Fruit fly (Drosophila melanogaster) whole organism, embryonic: ENCODE measurements around the gene APP-BP1.
A peak's percentile ranks its signal among the peaks of the same experiment; 100 is the strongest.

Source experiments
- CG1024 ChIP-seq: fragments of 200-800 bp; sonication (Bioruptor generic); IDR thresholded peaks from 2 replicates; pipeline ENCODE4 v1.3.6; 2022; ENCODE audit warnings: missing biosample characterization, missing genetic modification characterization
- CG11085 ChIP-seq: fragments of 200-800 bp; sonication (Bioruptor generic); IDR thresholded peaks from 2 replicates; pipeline ENCODE4 v1.3.6; 2022; ENCODE audit warnings: missing biosample characterization, missing genetic modification characterization
- CG14014 ChIP-seq: fragments of 200-800 bp; sonication (Bioruptor generic); IDR thresholded peaks from 2 replicates; pipeline ENCODE4 v1.3.6; 2022; ENCODE audit warnings: missing biosample characterization, missing genetic modification characterization
- CG14965 ChIP-seq: fragments of 200-800 bp; sonication (Bioruptor generic); optimal IDR thresholded peaks from 2 replicates; lab custom pipeline; 2016; ENCODE audit warnings: missing biosample characterization, missing genetic modification characterization, borderline replicate concordance
- CG15479 ChIP-seq: fragments of 200-800 bp; sonication (Bioruptor generic); optimal IDR thresholded peaks from 3 replicates; lab custom pipeline; 2019; ENCODE audit warnings: missing biosample characterization, mild to moderate bottlenecking, missing genetic modification characterization, moderate library complexity
- CG18476 ChIP-seq: fragments of 200-800 bp; sonication (Bioruptor generic); optimal IDR thresholded peaks from 2 replicates; lab custom pipeline; 2016; ENCODE audit warnings: missing biosample characterization, mild to moderate bottlenecking, missing genetic modification characterization
- CG2875 ChIP-seq: fragments of 200-800 bp; sonication (Bioruptor generic); optimal IDR thresholded peaks from 2 replicates; lab custom pipeline; 2017; ENCODE audit warnings: missing biosample characterization, mild to moderate bottlenecking, missing genetic modification characterization, missing genetic modification reagents
- CG31388 ChIP-seq: fragments of 200-800 bp; sonication (Bioruptor generic); optimal IDR thresholded peaks from 2 replicates; lab custom pipeline; 2016; ENCODE audit warnings: missing biosample characterization, missing genetic modification characterization
- CG4360 ChIP-seq: fragments of 200-800 bp; sonication (Bioruptor generic); IDR thresholded peaks from 2 replicates; pipeline ENCODE4 v1.3.6; 2022; ENCODE audit warnings: missing biosample characterization, missing genetic modification characterization
- CG4617 ChIP-seq: fragments of 200-800 bp; sonication (Bioruptor generic); optimal IDR thresholded peaks from 3 replicates; lab custom pipeline; 2016; ENCODE audit warnings: missing biosample characterization, missing genetic modification characterization, borderline replicate concordance
- CG5180 ChIP-seq: fragments of 200-800 bp; sonication (Bioruptor generic); optimal IDR thresholded peaks from 3 replicates; lab custom pipeline; 2017; ENCODE audit warnings: missing biosample characterization, missing genetic modification characterization, mild to moderate bottlenecking, moderate library complexity, missing genetic modification reagents
- CG5245 ChIP-seq: fragments of 200-800 bp; sonication (Bioruptor generic); optimal IDR thresholded peaks from 3 replicates; lab custom pipeline; 2016; ENCODE audit warnings: missing biosample characterization, missing genetic modification characterization
- CG6791 ChIP-seq: fragments of 200-800 bp; sonication (Bioruptor generic); IDR thresholded peaks from 3 replicates; pipeline ENCODE4 v1.3.6; 2022; ENCODE audit warnings: missing biosample characterization, missing genetic modification characterization; ENCODE audit not compliant: partially characterized antibody
- CG7786 ChIP-seq: fragments of 200-800 bp; sonication (Bioruptor generic); optimal IDR thresholded peaks from 2 replicates; lab custom pipeline; 2016; ENCODE audit warnings: missing biosample characterization, missing genetic modification characterization
- CG7839 ChIP-seq: fragments of 200-800 bp; sonication (Bioruptor generic); optimal IDR thresholded peaks from 3 replicates; lab custom pipeline; 2018; ENCODE audit warnings: missing biosample characterization, mild to moderate bottlenecking, missing genetic modification characterization, moderate library complexity
- CG7963 ChIP-seq: fragments of 200-800 bp; sonication (Bioruptor generic); IDR thresholded peaks from 3 replicates; pipeline ENCODE4 v1.3.6; 2022; ENCODE audit warnings: missing biosample characterization, missing genetic modification characterization; ENCODE audit not compliant: partially characterized antibody
- CG7987 ChIP-seq: fragments of 200-800 bp; sonication (Bioruptor generic); optimal IDR thresholded peaks from 2 replicates; lab custom pipeline; 2018; ENCODE audit warnings: missing biosample characterization, mild to moderate bottlenecking, missing genetic modification characterization, moderate library complexity
- CG9437 ChIP-seq: fragments of 200-800 bp; sonication (Bioruptor generic); optimal IDR thresholded peaks from 2 replicates; lab custom pipeline; 2018; ENCODE audit warnings: missing biosample characterization, mild to moderate bottlenecking, missing genetic modification characterization
- Camta ChIP-seq: fragments of 200-800 bp; sonication (Bioruptor generic); optimal IDR thresholded peaks from 2 replicates; lab custom pipeline; 2016; ENCODE audit warnings: missing biosample characterization, missing genetic modification characterization
- Dad ChIP-seq: fragments of 200-800 bp; sonication (Bioruptor generic); optimal IDR thresholded peaks from 3 replicates; lab custom pipeline; 2016; ENCODE audit warnings: missing biosample characterization, missing genetic modification characterization
- E2f1 ChIP-seq: fragments of 200-800 bp; sonication (Bioruptor generic); IDR thresholded peaks from 2 replicates; pipeline ENCODE4 v1.3.6; 2022; ENCODE audit warnings: missing biosample characterization, missing genetic modification characterization
- HHEX ChIP-seq: fragments of 200-800 bp; sonication (Bioruptor generic); optimal IDR thresholded peaks from 3 replicates; lab custom pipeline; 2017; ENCODE audit warnings: missing biosample characterization, mild to moderate bottlenecking, missing genetic modification characterization, missing genetic modification reagents
- Hsf ChIP-seq: fragments of 200-800 bp; sonication (Bioruptor generic); optimal IDR thresholded peaks from 3 replicates; lab custom pipeline; 2016; ENCODE audit warnings: missing biosample characterization, missing genetic modification characterization
- Meics ChIP-seq: fragments of 200-800 bp; sonication (Bioruptor generic); optimal IDR thresholded peaks from 2 replicates; lab custom pipeline; 2017; ENCODE audit warnings: missing biosample characterization, mild to moderate bottlenecking, missing genetic modification characterization
- Taf1 ChIP-seq: fragments of 200-800 bp; sonication (Bioruptor generic); IDR thresholded peaks from 2 replicates; pipeline ENCODE4 v1.3.6; 2022; ENCODE audit warnings: missing biosample characterization, missing genetic modification characterization
- Tbp ChIP-seq: fragments of >200 bp; optimal IDR thresholded peaks from 2 replicates; lab custom pipeline; 2018; ENCODE audit warnings: missing biosample characterization, missing genetic modification characterization
- abd-A ChIP-seq: fragments of 200-800 bp; sonication (Bioruptor generic); optimal IDR thresholded peaks from 3 replicates; lab custom pipeline; 2019; ENCODE audit warnings: missing biosample characterization, mild to moderate bottlenecking, missing genetic modification characterization, moderate library complexity
- bigmax ChIP-seq: fragments of 200-800 bp; sonication (Bioruptor generic); optimal IDR thresholded peaks from 2 replicates; lab custom pipeline; 2018; ENCODE audit warnings: missing biosample characterization, mild to moderate bottlenecking, missing genetic modification characterization
- br ChIP-seq: fragments of >200 bp; optimal IDR thresholded peaks from 2 replicates; lab custom pipeline; 2017
- bsh ChIP-seq, 2 experiments: fragments of 200-800 bp; sonication (Bioruptor generic); optimal IDR thresholded peaks; 2 replicates each; lab custom pipeline; 2017 to 2018; ENCODE audit warnings: mild to moderate bottlenecking in 2 of 2, missing biosample characterization in 2 of 2, missing genetic modification characterization in 2 of 2, moderate library complexity in 1 of 2
- btn ChIP-seq: fragments of 200-800 bp; sonication (Bioruptor generic); optimal IDR thresholded peaks from 2 replicates; lab custom pipeline; 2016; ENCODE audit warnings: missing biosample characterization, missing genetic modification characterization
- chif ChIP-seq, 2 experiments: fragments of 200-800 bp; sonication (Bioruptor generic); optimal IDR thresholded peaks; 3 replicates each; lab custom pipeline; 2016; ENCODE audit warnings: missing biosample characterization in 2 of 2, missing genetic modification characterization in 2 of 2
- chinmo ChIP-seq: fragments of 200-800 bp; sonication (Bioruptor generic); IDR thresholded peaks from 4 replicates; pipeline ENCODE4 v1.3.6; 2022; ENCODE audit warnings: missing biosample characterization, missing genetic modification characterization; ENCODE audit not compliant: partially characterized antibody
- fu2 ChIP-seq: fragments of 200-800 bp; sonication (Bioruptor generic); optimal IDR thresholded peaks from 2 replicates; lab custom pipeline; 2016; ENCODE audit warnings: missing biosample characterization, missing genetic modification characterization
- gro ChIP-seq: fragments of 200-800 bp; sonication (Bioruptor generic); optimal IDR thresholded peaks from 2 replicates; lab custom pipeline; 2016; ENCODE audit warnings: missing biosample characterization, missing genetic modification characterization
- gsb ChIP-seq: fragments of 200-800 bp; sonication (Bioruptor generic); IDR thresholded peaks from 2 replicates; pipeline ENCODE4 v1.3.6; 2022; ENCODE audit warnings: missing biosample characterization, missing genetic modification characterization
- her ChIP-seq: fragments of 200-800 bp; sonication (Bioruptor generic); optimal IDR thresholded peaks from 2 replicates; lab custom pipeline; 2016; ENCODE audit warnings: missing biosample characterization, missing genetic modification characterization
- jumu ChIP-seq: fragments of 200-800 bp; sonication (Bioruptor generic); optimal IDR thresholded peaks from 3 replicates; lab custom pipeline; 2016; ENCODE audit warnings: missing biosample characterization, missing genetic modification characterization
- ken ChIP-seq: fragments of 200-800 bp; sonication (Bioruptor generic); IDR thresholded peaks from 3 replicates; pipeline ENCODE4 v1.3.6; 2022; ENCODE audit warnings: missing biosample characterization, missing genetic modification characterization
- mirr ChIP-seq: fragments of 200-800 bp; sonication (Bioruptor generic); optimal IDR thresholded peaks from 3 replicates; lab custom pipeline; 2018; ENCODE audit warnings: missing biosample characterization, mild to moderate bottlenecking, missing genetic modification characterization
- oc ChIP-seq: fragments of 200-800 bp; sonication (Bioruptor generic); optimal IDR thresholded peaks from 2 replicates; lab custom pipeline; 2018; ENCODE audit warnings: missing biosample characterization, mild to moderate bottlenecking, missing genetic modification characterization, moderate library complexity
- prd ChIP-seq, 3 experiments: fragments of >200 bp in 2 of 3; fragments of 200-800 bp in 1 of 3; sonication (Bioruptor generic) in 1 of 3; optimal IDR thresholded peaks in 2 of 3; IDR thresholded peaks in 1 of 3; 2 replicates in 2 of 3; 3 replicates in 1 of 3; pipeline versions ENCODE4 v1.3.6 to Lab custom; 2017 to 2022; ENCODE audit warnings: missing biosample characterization in 1 of 3, missing genetic modification characterization in 1 of 3
- sd ChIP-seq: fragments of 200-800 bp; sonication (Bioruptor generic); optimal IDR thresholded peaks from 3 replicates; lab custom pipeline; 2018; ENCODE audit warnings: missing biosample characterization, mild to moderate bottlenecking, missing genetic modification characterization, moderate library complexity
- slou ChIP-seq: fragments of 200-800 bp; sonication (Bioruptor generic); optimal IDR thresholded peaks from 3 replicates; lab custom pipeline; 2016; ENCODE audit warnings: missing biosample characterization, missing genetic modification characterization
- tna ChIP-seq: fragments of 200-800 bp; sonication (Bioruptor generic); IDR thresholded peaks from 2 replicates; pipeline ENCODE4 v1.3.6; 2022; ENCODE audit warnings: missing biosample characterization, missing genetic modification characterization; ENCODE audit not compliant: partially characterized antibody
- trh ChIP-seq: fragments of 200-800 bp; sonication (Bioruptor generic); optimal IDR thresholded peaks from 2 replicates; lab custom pipeline; 2016; ENCODE audit warnings: missing biosample characterization, missing genetic modification characterization
- vfl ChIP-seq: fragments of 200-800 bp; sonication (Bioruptor generic); optimal IDR thresholded peaks from 2 replicates; lab custom pipeline; 2016; ENCODE audit warnings: missing biosample characterization, missing genetic modification characterization
- vvl ChIP-seq: fragments of 200-800 bp; sonication (Bioruptor generic); IDR thresholded peaks from 2 replicates; pipeline ENCODE4 v1.3.6; 2022; ENCODE audit warnings: missing biosample characterization, missing genetic modification characterization
- z ChIP-seq: fragments of 200-800 bp; sonication (Bioruptor generic); IDR thresholded peaks from 3 replicates; pipeline ENCODE4 v1.3.6; 2022; ENCODE audit warnings: missing biosample characterization, missing genetic modification characterization

Gene APP-BP1

DNA sequence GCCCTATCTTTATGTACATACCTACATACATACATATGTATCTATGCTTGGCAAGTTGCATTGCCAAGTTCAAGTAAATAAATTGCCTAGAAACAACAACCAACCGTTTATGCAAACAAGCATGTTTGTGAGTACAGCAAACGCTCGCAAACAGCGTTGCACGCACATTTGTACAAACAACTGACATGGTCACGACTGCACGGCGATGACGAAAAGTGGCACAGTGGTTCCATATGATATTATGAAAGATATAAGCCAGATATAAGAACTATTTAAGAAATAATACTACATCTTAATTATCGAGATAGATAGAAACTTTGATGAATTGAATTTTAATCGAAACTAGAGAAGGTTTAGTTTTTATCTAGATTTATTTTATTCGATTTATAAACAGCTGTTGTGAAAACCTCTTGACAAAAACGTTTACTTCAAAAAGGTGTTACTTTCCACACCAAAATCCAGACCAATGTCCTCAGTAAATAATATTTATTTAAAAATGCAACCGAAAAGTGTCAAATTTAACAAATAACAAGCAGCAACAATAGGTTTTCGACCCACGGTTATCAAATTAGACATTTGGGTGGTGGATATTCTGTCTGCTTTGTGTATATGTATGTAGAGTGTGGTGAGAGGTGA is 8.3 kb upstream of the APP-BP1 start (continued):
- peak; percentile 29 for TF ChIP-seq vfl
- peak; percentile 86 for TF ChIP-seq CG4360 (GFP tag; lab: Robert Waterston, UW)
- peak; percentile 22 for TF ChIP-seq gro (GFP tag; lab: Kevin White, UChicago)
- no peak for TF ChIP-seq CG6791
- TF ChIP-seq mirr (GFP tag; lab: Kevin White, UChicago): peak; percentile 19
- TF ChIP-seq btn (GFP tag; lab: Kevin White, UChicago): peak; percentile 70
- peak; percentile 76 for TF ChIP-seq trh
- TF ChIP-seq CG7786: peak; percentile 63
- peak; percentile 58 to 89 for TF ChIP-seq bsh (GFP tag; optimal IDR thresholded peaks at IDR 0.05; lab: Kevin White, UChicago)
- peak; percentile 81 for TF ChIP-seq Meics (GFP tag; lab: Kevin White, UChicago)
- no peak for TF ChIP-seq ken
- TF ChIP-seq jumu (GFP tag; lab: Kevin White, UChicago): peak; percentile 68
- no peak for TF ChIP-seq br (lab: Kevin White, UChicago)
- TF ChIP-seq CG2875 (GFP tag; lab: Kevin White, UChicago): peak; percentile 90
- TF ChIP-seq chif (GFP tag; optimal IDR thresholded peaks at IDR 0.05; lab: Kevin White, UChicago): peak; percentile 83
- TF ChIP-seq z (GFP tag; lab: Robert Waterston, UW): peak; percentile 76; the same call in 1 of the 3 replicates
- TF ChIP-seq CG9437 (GFP tag; lab: Kevin White, UChicago): peak; percentile 96
- peak; percentile 62 for TF ChIP-seq gsb
- TF ChIP-seq CG18476: peak; percentile 91
- no peak for TF ChIP-seq bigmax
- TF ChIP-seq Tbp (GFP tag; lab: Kevin White, UChicago): no peak
- TF ChIP-seq HHEX: peak; percentile 87
- TF ChIP-seq CG7963 (GFP tag; lab: Robert Waterston, UW): no peak
- peak; percentile 54 for TF ChIP-seq her (GFP tag; lab: Kevin White, UChicago)
- TF ChIP-seq abd-A (tag; lab: Kevin White, UChicago): peak; percentile 10
- peak; percentile 73 for TF ChIP-seq sd (tag; lab: Kevin White, UChicago)
- TF ChIP-seq Taf1: 0 out of 2 replicates have a peak, but pooled peaks have one; percentile 15
- no peak for TF ChIP-seq prd (optimal IDR thresholded peaks at IDR 0.05; lab: Kevin White, UChicago)
- peak; percentile 85 for TF ChIP-seq prd (GFP tag; IDR thresholded peaks at IDR 0.05; lab: Robert Waterston, UW)
- TF ChIP-seq Camta (GFP tag; lab: Kevin White, UChicago): peak; percentile 89
- TF ChIP-seq CG7987 (GFP tag; lab: Kevin White, UChicago): peak; percentile 81
- peak; percentile 65 for TF ChIP-seq CG14965 (GFP tag; lab: Kevin White, UChicago)
- peak; percentile 86 for TF ChIP-seq CG5180 (GFP tag; lab: Kevin White, UChicago)
- peak; percentile 82 for TF ChIP-seq CG15479 (GFP tag; lab: Kevin White, UChicago)
- peak; percentile 79 for TF ChIP-seq vvl (GFP tag; lab: Robert Waterston, UW)
- peak; percentile 84 for TF ChIP-seq E2f1 (GFP tag; lab: Robert Waterston, UW)
- TF ChIP-seq CG14014 (GFP tag; lab: Robert Waterston, UW): peak; percentile 77
- TF ChIP-seq fu2 (GFP tag; lab: Kevin White, UChicago): peak; percentile 51
- TF ChIP-seq CG5245: peak; percentile 68
- TF ChIP-seq CG11085: no peak
- peak; percentile 84 for TF ChIP-seq CG1024
- TF ChIP-seq CG31388 (GFP tag; lab: Kevin White, UChicago): peak; percentile 81
- TF ChIP-seq chinmo (GFP tag; lab: Robert Waterston, UW): peak; percentile 65; the same call in 1 of the 4 replicates
- TF ChIP-seq tna (GFP tag; lab: Robert Waterston, UW): no peak
- peak; percentile 97 for TF ChIP-seq CG7839 (tag; lab: Kevin White, UChicago)
- peak; percentile 40 for TF ChIP-seq slou
- TF ChIP-seq oc (tag; lab: Kevin White, UChicago): peak; percentile 81
- peak; percentile 63 for TF ChIP-seq Dad (GFP tag; lab: Kevin White, UChicago)
- TF ChIP-seq Hsf: peak; percentile 93
- peak; percentile 64 for TF ChIP-seq CG4617 (GFP tag; lab: Kevin White, UChicago)
